Fruit fly (Drosophila melanogaster) whole organism, adult: ENCODE data around the gene CG12511.
A peak's percentile ranks its signal among the peaks of the same experiment; 100 is the strongest.

Source experiments
- CG11617 ChIP-seq: fragments of 200-800 bp; sonication (Bioruptor generic); optimal IDR thresholded peaks from 2 replicates; lab custom pipeline; 2017; ENCODE audit warnings: mild to moderate bottlenecking, missing biosample characterization, missing genetic modification reagents, missing genetic modification characterization
- CG12768 ChIP-seq: fragments of 200-800 bp; sonication (Bioruptor generic); optimal IDR thresholded peaks from 2 replicates; lab custom pipeline; 2017; ENCODE audit warnings: missing biosample characterization, missing genetic modification characterization, mild to moderate bottlenecking, moderate library complexity, missing genetic modification reagents
- CG14711 ChIP-seq: fragments of 200-800 bp; sonication (Bioruptor generic); optimal IDR thresholded peaks from 2 replicates; lab custom pipeline; 2018; ENCODE audit warnings: missing biosample characterization, mild to moderate bottlenecking, missing genetic modification characterization, moderate library complexity
- CG1620 ChIP-seq: fragments of 200-800 bp; sonication (Bioruptor generic); optimal IDR thresholded peaks from 2 replicates; lab custom pipeline; 2016; ENCODE audit warnings: missing biosample characterization, missing genetic modification characterization
- CG33017 ChIP-seq: fragments of 200-800 bp; sonication (Bioruptor generic); optimal IDR thresholded peaks from 2 replicates; lab custom pipeline; 2018; ENCODE audit warnings: missing biosample characterization, mild to moderate bottlenecking, missing genetic modification characterization, moderate library complexity
- CG5204 ChIP-seq: fragments of 200-800 bp; sonication (Bioruptor generic); optimal IDR thresholded peaks from 2 replicates; lab custom pipeline; 2016; ENCODE audit warnings: missing biosample characterization, missing genetic modification characterization
- CG7045 ChIP-seq: fragments of 200-800 bp; sonication (Bioruptor generic); optimal IDR thresholded peaks from 2 replicates; lab custom pipeline; 2017; ENCODE audit warnings: missing biosample characterization, mild to moderate bottlenecking, missing genetic modification characterization
- CG7101 ChIP-seq: fragments of 200-800 bp; sonication (Bioruptor generic); optimal IDR thresholded peaks from 2 replicates; lab custom pipeline; 2018; ENCODE audit warnings: missing biosample characterization, mild to moderate bottlenecking, missing genetic modification characterization, moderate library complexity
- Clk ChIP-seq: fragments of 200-800 bp; sonication (Bioruptor generic); optimal IDR thresholded peaks from 2 replicates; lab custom pipeline; 2017; ENCODE audit warnings: missing biosample characterization, missing genetic modification characterization
- Crg-1 ChIP-seq: fragments of 200-800 bp; sonication (Bioruptor generic); optimal IDR thresholded peaks from 2 replicates; lab custom pipeline; 2016; ENCODE audit warnings: missing biosample characterization, missing genetic modification characterization
- Hr96 ChIP-seq: fragments of 200-800 bp; sonication (Bioruptor generic); optimal IDR thresholded peaks from 2 replicates; lab custom pipeline; 2016; ENCODE audit warnings: missing biosample characterization, missing genetic modification characterization
- Mnt ChIP-seq: fragments of 200-800 bp; sonication (Bioruptor generic); optimal IDR thresholded peaks from 2 replicates; lab custom pipeline; 2016; ENCODE audit warnings: missing biosample characterization, mild to moderate bottlenecking, missing genetic modification characterization
- bab1 ChIP-seq: fragments of 200-800 bp; sonication (Bioruptor generic); optimal IDR thresholded peaks from 3 replicates; lab custom pipeline; 2019; ENCODE audit warnings: missing biosample characterization, mild to moderate bottlenecking, missing genetic modification characterization, moderate library complexity
- cic ChIP-seq: fragments of 200-800 bp; sonication (Bioruptor generic); optimal IDR thresholded peaks from 2 replicates; lab custom pipeline; 2017; ENCODE audit warnings: missing biosample characterization, mild to moderate bottlenecking, missing genetic modification characterization, moderate library complexity
- cnc ChIP-seq, 2 experiments: fragments of >200 bp; optimal IDR thresholded peaks; 2 replicates each; lab custom pipeline; 2017
- kay ChIP-seq: fragments of 200-800 bp; sonication (Bioruptor generic); peaks from one replicate; lab custom pipeline; 2016; ENCODE audit warnings: missing biosample characterization, missing genetic modification characterization, borderline replicate concordance
- ovo ChIP-seq: fragments of 200-800 bp; sonication (Bioruptor generic); optimal IDR thresholded peaks from 2 replicates; lab custom pipeline; 2016; ENCODE audit warnings: missing biosample characterization, missing genetic modification characterization
- pad ChIP-seq: fragments of 200-800 bp; sonication (Bioruptor generic); optimal IDR thresholded peaks from 3 replicates; lab custom pipeline; 2017; ENCODE audit warnings: missing biosample characterization, missing genetic modification characterization, mild to moderate bottlenecking, moderate library complexity, missing genetic modification reagents
- tj ChIP-seq: fragments of 200-800 bp; sonication (Bioruptor generic); optimal IDR thresholded peaks from 3 replicates; lab custom pipeline; 2017; ENCODE audit warnings: missing biosample characterization, mild to moderate bottlenecking, missing genetic modification characterization, moderate library complexity
- toe ChIP-seq: fragments of 200-800 bp; sonication (Bioruptor generic); optimal IDR thresholded peaks from 2 replicates; lab custom pipeline; 2016; ENCODE audit warnings: missing biosample characterization, missing genetic modification characterization

The CG12511 gene

dm6 chr2L:5723859-5724475 lies 45.6 kb downstream of the CG12511 start:
- TF ChIP-seq Hr96, result no peak
- TF ChIP-seq CG5204 (GFP tag; lab: Kevin White, UChicago), result no peak
- TF ChIP-seq CG12768 (GFP tag; lab: Kevin White, UChicago), result no peak
- TF ChIP-seq Mnt (GFP tag; lab: Kevin White, UChicago), result no peak
- TF ChIP-seq kay (GFP tag; lab: Kevin White, UChicago), result no peak
- no peak for TF ChIP-seq CG14711 (tag; lab: Kevin White, UChicago)
- TF ChIP-seq cnc (optimal IDR thresholded peaks at IDR 0.05; lab: Kevin White, UChicago), result no peak

dm6 chr2L:5724521-5725023 lies 46.2 kb downstream of the CG12511 start, which contains the start of gene CG11030:
CG11030 (plus strand) TSS chr2L:5724656.
- TF ChIP-seq CG7101 (tag; lab: Kevin White, UChicago) (no peak), CG14711 (tag; lab: Kevin White, UChicago) (no peak), CG1620 (GFP tag; lab: Kevin White, UChicago) (peak; percentile 20), kay (GFP tag; lab: Kevin White, UChicago) (no peak), ovo (GFP tag; lab: Kevin White, UChicago) (peak; percentile 24), CG12768 (GFP tag; lab: Kevin White, UChicago) (no peak), CG5204 (GFP tag; lab: Kevin White, UChicago) (no peak), toe (GFP tag; lab: Kevin White, UChicago) (no peak), Crg-1 (peak; percentile 42), cnc (optimal IDR thresholded peaks at IDR 0.05; lab: Kevin White, UChicago) (no peak), tj (peak; percentile 82), CG7045 (no peak), Hr96 (no peak), CG11617 (GFP tag; lab: Kevin White, UChicago) (no peak), bab1 (peak; percentile 28), pad (GFP tag; lab: Kevin White, UChicago) (no peak), cic (GFP tag; lab: Kevin White, UChicago) (peak; percentile 44), Mnt (GFP tag; lab: Kevin White, UChicago) (peak; percentile 94), CG33017 (no peak), Clk (GFP tag; lab: Kevin White, UChicago) (no peak)

- no peak for TF ChIP-seq pad (GFP tag; lab: Kevin White, UChicago)
- TF ChIP-seq kay (GFP tag; lab: Kevin White, UChicago), result no peak
- no peak for TF ChIP-seq CG14711 (tag; lab: Kevin White, UChicago)
- no peak for TF ChIP-seq Clk (GFP tag; lab: Kevin White, UChicago)
- TF ChIP-seq Mnt (GFP tag; lab: Kevin White, UChicago), result no peak
- TF ChIP-seq bab1, result no peak
- no peak for TF ChIP-seq CG1620 (GFP tag; lab: Kevin White, UChicago)
- TF ChIP-seq cnc (optimal IDR thresholded peaks at IDR 0.05; lab: Kevin White, UChicago), result no peak
- no peak for TF ChIP-seq CG11617 (GFP tag; lab: Kevin White, UChicago)
- TF ChIP-seq Hr96, result no peak
- TF ChIP-seq CG33017, result no peak
- no peak for TF ChIP-seq CG7101 (tag; lab: Kevin White, UChicago)
- TF ChIP-seq cic (GFP tag; lab: Kevin White, UChicago), result no peak
- no peak for TF ChIP-seq CG5204 (GFP tag; lab: Kevin White, UChicago)
- no peak for TF ChIP-seq Crg-1
- no peak for TF ChIP-seq CG12768 (GFP tag; lab: Kevin White, UChicago)
- TF ChIP-seq tj, result no peak
- no peak for TF ChIP-seq ovo (GFP tag; lab: Kevin White, UChicago)
- TF ChIP-seq toe (GFP tag; lab: Kevin White, UChicago), result no peak
- no peak for TF ChIP-seq CG7045
Observed at dm6 chr2L:5726049-5726448, 47.7 kb downstream of the CG12511 start.

- TF ChIP-seq Mnt (GFP tag; lab: Kevin White, UChicago) (no peak), ovo (GFP tag; lab: Kevin White, UChicago) (no peak), Hr96 (no peak), toe (GFP tag; lab: Kevin White, UChicago) (no peak), Clk (GFP tag; lab: Kevin White, UChicago) (no peak), CG12768 (GFP tag; lab: Kevin White, UChicago) (no peak), CG5204 (GFP tag; lab: Kevin White, UChicago) (no peak), Crg-1 (no peak), CG33017 (no peak), CG7101 (tag; lab: Kevin White, UChicago) (no peak), tj (no peak), cic (GFP tag; lab: Kevin White, UChicago) (no peak), kay (GFP tag; lab: Kevin White, UChicago) (no peak)
Observed at dm6 chr2L:5728711-5729110, 50.3 kb downstream of the CG12511 start, which contains the start of gene CG14006. CG14006 (minus strand) TSS chr2L:5728811.
